Worm (Caenorhabditis elegans) whole organism, L1 larva: ENCODE measurements around the gene B0281.3.

Experiments
- ceh-82 ChIP-seq, 3 experiments: fragments of 150-350 bp in 1 of 3; sonication (generic microtip) in 2 of 3; optimal IDR thresholded peaks; 2 replicates each; lab custom pipeline; 2014 to 2017; ENCODE audit warnings: missing biosample characterization in 3 of 3, missing genetic modification characterization in 3 of 3
- snpc-4 ChIP-seq: fragments of 150-350 bp; optimal IDR thresholded peaks from 2 replicates; lab custom pipeline; 2014; ENCODE audit warnings: missing biosample characterization, missing genetic modification characterization
- unc-62 ChIP-seq: fragments of 150-350 bp; optimal IDR thresholded peaks from 2 replicates; lab custom pipeline; 2014; ENCODE audit warnings: missing biosample characterization, missing genetic modification reagents, missing genetic modification characterization
- zag-1 ChIP-seq: fragments of 150-350 bp; optimal IDR thresholded peaks from 2 replicates; lab custom pipeline; 2014; ENCODE audit warnings: missing biosample characterization, missing genetic modification characterization

DNA sequence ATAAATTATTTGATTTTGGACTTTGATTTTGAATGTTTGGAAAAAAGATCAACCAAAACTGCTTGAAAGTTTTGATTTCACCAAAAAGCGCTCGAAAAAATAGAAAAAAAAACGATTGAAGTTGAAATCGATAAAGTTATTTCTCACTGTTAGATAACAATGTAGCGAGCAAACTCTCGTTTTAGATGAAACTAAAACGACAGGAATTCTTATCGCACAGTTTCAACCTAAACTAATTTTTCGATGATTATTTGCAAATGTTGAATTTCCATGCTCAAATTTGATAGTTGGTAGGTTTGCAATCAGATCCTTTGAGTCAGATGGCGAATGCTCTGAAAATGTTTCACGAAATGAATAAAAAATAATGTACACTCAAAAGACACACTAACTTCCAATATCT, 14.3 kb upstream of the B0281.3 start:
- TF ChIP-seq zag-1 (tag; lab: Kevin White, UChicago), result no peak
- TF ChIP-seq snpc-4 (tag; lab: Kevin White, UChicago), result no peak
- TF ChIP-seq unc-62 (GFP tag; lab: Kevin White, UChicago), result no peak
- TF ChIP-seq ceh-82 (tag; optimal IDR thresholded peaks at IDR 0.05; lab: Kevin White, UChicago), result no peak
